Fruit fly (Drosophila melanogaster) whole organism, embryonic: ENCODE measurements around the gene Actn.

Source experiments
- Atf3 ChIP-seq: fragments of 200-800 bp; sonication (Bioruptor generic); optimal IDR thresholded peaks from 3 replicates; lab custom pipeline; 2016; ENCODE audit warnings: missing biosample characterization, missing genetic modification characterization
- BtbVII ChIP-seq: fragments of 200-800 bp; sonication (Bioruptor generic); optimal IDR thresholded peaks from 3 replicates; lab custom pipeline; 2017; ENCODE audit warnings: missing biosample characterization, mild to moderate bottlenecking, missing genetic modification characterization
- CG10267 ChIP-seq: fragments of 200-800 bp; sonication (Bioruptor generic); optimal IDR thresholded peaks from 2 replicates; lab custom pipeline; 2018; ENCODE audit warnings: missing biosample characterization, mild to moderate bottlenecking, missing genetic modification characterization, moderate library complexity
- CG10654 ChIP-seq: fragments of 200-800 bp; sonication (Bioruptor generic); optimal IDR thresholded peaks from 2 replicates; lab custom pipeline; 2016; ENCODE audit warnings: missing biosample characterization, missing genetic modification characterization
- CG12659 ChIP-seq: fragments of 200-800 bp; sonication (Bioruptor generic); optimal IDR thresholded peaks from 3 replicates; lab custom pipeline; 2017; ENCODE audit warnings: mild to moderate bottlenecking, missing biosample characterization, missing genetic modification reagents, missing genetic modification characterization
- CG14050 ChIP-seq: fragments of 200-800 bp; sonication (Bioruptor generic); IDR thresholded peaks from 3 replicates; pipeline ENCODE4 v1.3.6; 2022; ENCODE audit warnings: missing biosample characterization, missing genetic modification characterization
- CG15269 ChIP-seq: fragments of 200-800 bp; sonication (Bioruptor generic); optimal IDR thresholded peaks from 2 replicates; lab custom pipeline; 2018; ENCODE audit warnings: missing biosample characterization, mild to moderate bottlenecking, missing genetic modification characterization, moderate library complexity
- CG16779 ChIP-seq: fragments of 200-800 bp; sonication (Bioruptor generic); IDR thresholded peaks from 2 replicates; pipeline ENCODE4 v1.3.6; 2022; ENCODE audit warnings: missing biosample characterization, missing genetic modification characterization
- CG18011 ChIP-seq: fragments of 200-800 bp; sonication (Bioruptor generic); optimal IDR thresholded peaks from 2 replicates; lab custom pipeline; 2017; ENCODE audit warnings: missing biosample characterization, missing genetic modification characterization, mild to moderate bottlenecking, moderate library complexity, missing genotype
- CG18476 ChIP-seq: fragments of 200-800 bp; sonication (Bioruptor generic); optimal IDR thresholded peaks from 2 replicates; lab custom pipeline; 2016; ENCODE audit warnings: missing biosample characterization, mild to moderate bottlenecking, missing genetic modification characterization
- CG18619 ChIP-seq: fragments of 200-800 bp; sonication (Bioruptor generic); optimal IDR thresholded peaks from 3 replicates; lab custom pipeline; 2017; ENCODE audit warnings: missing biosample characterization, mild to moderate bottlenecking, missing genetic modification characterization
- CG2678 ChIP-seq: fragments of 200-800 bp; sonication (Bioruptor generic); optimal IDR thresholded peaks from 3 replicates; lab custom pipeline; 2019; ENCODE audit warnings: missing biosample characterization, mild to moderate bottlenecking, missing genetic modification characterization, moderate library complexity
- CG3163 ChIP-seq: fragments of 200-800 bp; sonication (Bioruptor generic); optimal IDR thresholded peaks from 3 replicates; lab custom pipeline; 2016; ENCODE audit warnings: missing biosample characterization, missing genetic modification characterization
- CG33557 ChIP-seq: fragments of 200-800 bp; sonication (Bioruptor generic); optimal IDR thresholded peaks from 2 replicates; lab custom pipeline; 2019; ENCODE audit warnings: missing biosample characterization, mild to moderate bottlenecking, missing genetic modification characterization, moderate library complexity
- CG7839 ChIP-seq: fragments of 200-800 bp; sonication (Bioruptor generic); optimal IDR thresholded peaks from 3 replicates; lab custom pipeline; 2018; ENCODE audit warnings: missing biosample characterization, mild to moderate bottlenecking, missing genetic modification characterization, moderate library complexity
- CG7928 ChIP-seq: fragments of 200-800 bp; sonication (Bioruptor generic); optimal IDR thresholded peaks from 2 replicates; lab custom pipeline; 2017; ENCODE audit warnings: missing biosample characterization, mild to moderate bottlenecking, missing genetic modification characterization
- CG8388 ChIP-seq: fragments of 200-800 bp; sonication (Bioruptor generic); optimal IDR thresholded peaks from 2 replicates; lab custom pipeline; 2019; ENCODE audit warnings: missing biosample characterization, mild to moderate bottlenecking, missing genetic modification characterization, moderate library complexity
- CG9609 ChIP-seq: fragments of 200-800 bp; sonication (Bioruptor generic); optimal IDR thresholded peaks from 3 replicates; lab custom pipeline; 2016; ENCODE audit warnings: missing biosample characterization, missing genetic modification characterization
- Dip2 ChIP-seq: fragments of 200-800 bp; sonication (Bioruptor generic); IDR thresholded peaks from 2 replicates; pipeline ENCODE4 v1.3.6; 2022; ENCODE audit warnings: missing biosample characterization, missing genetic modification characterization
- Eip74EF ChIP-seq, 2 experiments: fragments of 200-800 bp in 1 of 2; fragments of >200 bp in 1 of 2; sonication (Bioruptor generic) in 1 of 2; optimal IDR thresholded peaks; 2 replicates each; lab custom pipeline; 2017 to 2019; ENCODE audit warnings: missing biosample characterization in 2 of 2, missing genetic modification characterization in 2 of 2, mild to moderate bottlenecking in 1 of 2, moderate library complexity in 1 of 2
- Fer1 ChIP-seq: fragments of 200-800 bp; sonication (Bioruptor generic); optimal IDR thresholded peaks from 2 replicates; lab custom pipeline; 2017; ENCODE audit warnings: missing biosample characterization, mild to moderate bottlenecking, missing genetic modification characterization
- HmgD ChIP-seq: fragments of 200-800 bp; sonication (Bioruptor generic); optimal IDR thresholded peaks from 3 replicates; lab custom pipeline; 2016; ENCODE audit warnings: missing biosample characterization, missing genetic modification characterization
- Lpt ChIP-seq: fragments of >200 bp; optimal IDR thresholded peaks from 2 replicates; lab custom pipeline; 2018; ENCODE audit warnings: missing biosample characterization, missing genetic modification characterization
- MESR4 ChIP-seq: fragments of 200-800 bp; sonication (Bioruptor generic); optimal IDR thresholded peaks from 2 replicates; lab custom pipeline; 2018; ENCODE audit warnings: missing biosample characterization, mild to moderate bottlenecking, missing genetic modification characterization, moderate library complexity
- Med ChIP-seq: fragments of 200-800 bp; sonication (Bioruptor generic); peaks from one replicate; lab custom pipeline; 2016; ENCODE audit warnings: missing biosample characterization, missing genetic modification characterization, mild to moderate bottlenecking, inconsistent platforms, moderate library complexity
- Nf-YC ChIP-seq: fragments of 200-800 bp; optimal IDR thresholded peaks from 3 replicates; lab custom pipeline; 2019; ENCODE audit warnings: missing biosample characterization, mild to moderate bottlenecking, missing genetic modification characterization, moderate library complexity
- PHDP ChIP-seq: fragments of 200-800 bp; sonication (Bioruptor generic); optimal IDR thresholded peaks from 3 replicates; lab custom pipeline; 2018; ENCODE audit warnings: missing biosample characterization, mild to moderate bottlenecking, missing genetic modification characterization, moderate library complexity
- Pdp1 ChIP-seq, 2 experiments: fragments of 200-800 bp; sonication (Bioruptor generic); optimal IDR thresholded peaks; 3 replicates each; lab custom pipeline; 2016; ENCODE audit warnings: missing biosample characterization in 2 of 2, missing genetic modification characterization in 2 of 2, mild to moderate bottlenecking in 1 of 2, moderate library complexity in 1 of 2
- abd-A ChIP-seq: fragments of 200-800 bp; sonication (Bioruptor generic); optimal IDR thresholded peaks from 3 replicates; lab custom pipeline; 2019; ENCODE audit warnings: missing biosample characterization, mild to moderate bottlenecking, missing genetic modification characterization, moderate library complexity
- caup ChIP-seq: fragments of 200-800 bp; sonication (Bioruptor generic); optimal IDR thresholded peaks from 3 replicates; lab custom pipeline; 2017; ENCODE audit warnings: missing biosample characterization, mild to moderate bottlenecking, missing genetic modification characterization, moderate library complexity; ENCODE audit not compliant: severe bottlenecking
- chinmo ChIP-seq: fragments of 200-800 bp; sonication (Bioruptor generic); IDR thresholded peaks from 4 replicates; pipeline ENCODE4 v1.3.6; 2022; ENCODE audit warnings: missing biosample characterization, missing genetic modification characterization; ENCODE audit not compliant: partially characterized antibody
- dpn ChIP-seq, 2 experiments: fragments of 200-800 bp; sonication (Bioruptor generic); optimal IDR thresholded peaks; 3 replicates each; lab custom pipeline; 2016; ENCODE audit warnings: missing biosample characterization in 2 of 2, missing genetic modification characterization in 2 of 2
- dysf ChIP-seq: fragments of 200-800 bp; sonication (Bioruptor generic); IDR thresholded peaks from 3 replicates; pipeline ENCODE4 v1.3.6; 2022; ENCODE audit warnings: missing biosample characterization, missing genetic modification characterization
- emc ChIP-seq: fragments of 200-800 bp; sonication (Bioruptor generic); optimal IDR thresholded peaks from 2 replicates; lab custom pipeline; 2016; ENCODE audit warnings: missing biosample characterization, missing genetic modification characterization
- ftz-f1 ChIP-seq: fragments of 200-800 bp; sonication (Bioruptor generic); optimal IDR thresholded peaks from 2 replicates; lab custom pipeline; 2016; ENCODE audit warnings: missing biosample characterization, missing genetic modification characterization
- insv ChIP-seq, 2 experiments: fragments of 200-800 bp; sonication (Bioruptor generic); optimal IDR thresholded peaks; 3 replicates each; lab custom pipeline; 2016 to 2018; ENCODE audit warnings: missing biosample characterization in 2 of 2, missing genetic modification characterization in 2 of 2
- knrl ChIP-seq: fragments of 200-800 bp; sonication (Bioruptor generic); IDR thresholded peaks from 3 replicates; pipeline ENCODE4 v1.3.6; 2022; ENCODE audit warnings: missing biosample characterization, missing genetic modification characterization; ENCODE audit not compliant: partially characterized antibody
- nerfin-2 ChIP-seq: fragments of 200-800 bp; sonication (Bioruptor generic); IDR thresholded peaks from 2 replicates; pipeline ENCODE4 v1.3.6; 2022; ENCODE audit warnings: missing biosample characterization, missing genetic modification characterization; ENCODE audit not compliant: partially characterized antibody
- pan ChIP-seq, 4 experiments: fragments of >200 bp in 3 of 4; fragments of 200-800 bp in 1 of 4; sonication (Bioruptor generic) in 1 of 4; optimal IDR thresholded peaks in 3 of 4; IDR thresholded peaks in 1 of 4; 2 replicates each; pipeline versions ENCODE4 v1.3.6 to Lab custom; 2017 to 2022; ENCODE audit warnings: missing biosample characterization in 2 of 4, missing genetic modification characterization in 2 of 4, mixed read lengths in 1 of 4
- repo ChIP-seq: fragments of 200-800 bp; sonication (Bioruptor generic); optimal IDR thresholded peaks from 2 replicates; lab custom pipeline; 2016; ENCODE audit warnings: missing biosample characterization, missing genetic modification characterization
- sc ChIP-seq, 3 experiments: fragments of >200 bp in 2 of 3; fragments of 200-800 bp in 1 of 3; sonication (Bioruptor generic) in 1 of 3; optimal IDR thresholded peaks; 2 replicates in 2 of 3; 3 replicates in 1 of 3; lab custom pipeline; 2017; ENCODE audit warnings: mild to moderate bottlenecking in 1 of 3, missing biosample characterization in 1 of 3, missing genetic modification characterization in 1 of 3, missing genetic modification reagents in 1 of 3
- sim ChIP-seq: fragments of 200-800 bp; sonication (Bioruptor generic); IDR thresholded peaks from 2 replicates; pipeline ENCODE4 v1.3.6; 2022; ENCODE audit warnings: missing biosample characterization, missing genetic modification characterization
- sna ChIP-seq: fragments of 200-800 bp; sonication (Bioruptor generic); IDR thresholded peaks from 2 replicates; pipeline ENCODE4 v1.3.6; 2022; ENCODE audit warnings: missing biosample characterization, missing genetic modification characterization; ENCODE audit not compliant: partially characterized antibody
- zfh2 ChIP-seq: fragments of 200-800 bp; sonication (Bioruptor generic); optimal IDR thresholded peaks from 2 replicates; lab custom pipeline; 2016; ENCODE audit warnings: missing biosample characterization, missing genetic modification characterization

Gene Actn

DNA sequence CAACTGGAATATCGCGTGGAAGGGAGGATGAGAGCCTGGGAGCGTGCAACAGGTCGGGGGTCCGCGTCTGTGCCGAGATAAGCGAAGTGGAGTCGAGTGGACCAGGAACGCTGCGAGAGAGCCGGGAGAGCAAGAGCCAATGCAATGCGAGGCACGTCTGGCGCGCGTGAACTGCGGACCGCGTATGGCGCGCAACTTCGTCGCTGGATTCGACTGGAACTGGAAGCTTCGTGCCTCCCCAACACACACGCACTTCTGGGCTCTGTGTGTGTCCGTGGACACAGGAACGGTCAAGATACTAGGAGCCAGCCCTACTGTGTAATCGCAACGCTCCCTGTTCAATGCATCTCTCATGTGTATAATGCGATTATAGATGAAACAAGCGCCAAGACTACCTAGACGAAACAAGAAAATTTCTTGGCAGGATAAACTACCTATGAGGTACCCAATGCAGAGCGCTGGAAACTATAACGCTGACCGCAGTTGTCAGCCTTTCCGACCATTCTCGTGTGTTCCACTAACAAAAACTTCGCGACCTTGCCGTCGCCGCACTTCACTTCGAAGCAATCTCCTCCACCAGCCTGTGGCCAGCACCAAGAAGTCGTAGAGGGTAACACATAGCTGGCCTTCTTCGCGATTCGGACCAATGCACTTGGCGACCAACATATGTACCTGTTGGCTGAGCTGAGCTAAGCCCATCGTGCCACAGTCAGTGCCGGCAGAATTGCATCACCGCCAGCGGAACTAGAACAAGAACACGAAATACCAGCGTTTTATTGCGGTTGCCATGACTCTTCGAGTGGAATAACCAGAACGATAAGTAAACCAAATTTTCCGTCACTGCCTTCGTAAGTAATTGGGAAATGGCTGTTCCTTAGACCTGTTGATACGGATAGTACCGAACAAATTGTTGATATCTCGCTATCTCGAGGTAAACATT, 30.0 kb upstream of the Actn start, which contains the start of gene Rtca (continued):
- TF ChIP-seq CG10654 (peak; percentile 56), CG14050 (GFP tag; lab: Robert Waterston, UW) (peak; percentile 53; the same call in 2 of the 3 replicates), CG8388 (GFP tag; lab: Kevin White, UChicago) (peak; percentile 40), Eip74EF (GFP tag; optimal IDR thresholded peaks at IDR 0.05; lab: Kevin White, UChicago) (peak in 1 of 2 experiments; percentile 38)

DNA sequence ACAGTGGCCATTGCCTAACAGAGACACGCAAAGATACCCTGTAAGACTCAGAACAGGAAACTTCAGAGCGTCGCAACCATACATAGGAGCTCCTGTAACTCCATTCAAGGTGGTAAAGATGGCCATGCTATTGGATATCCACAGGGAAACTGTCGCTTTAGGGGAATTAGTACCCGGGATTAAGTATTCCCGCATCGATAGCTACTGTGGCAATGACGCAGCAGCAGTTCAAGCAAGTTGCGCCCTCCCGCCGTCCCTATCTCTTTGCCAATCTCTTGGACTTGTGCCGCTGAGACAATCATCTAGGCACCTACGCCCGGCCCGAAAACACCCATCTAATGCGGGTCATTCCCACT, 28.6 kb upstream of the Actn start:
- no peak for TF ChIP-seq chinmo (GFP tag; lab: Robert Waterston, UW)
- TF ChIP-seq Pdp1 (GFP tag; optimal IDR thresholded peaks at IDR 0.05; lab: Kevin White, UChicago) = peak; percentile 24 to 61
- TF ChIP-seq Med (GFP tag; lab: Kevin White, UChicago) = peak; percentile 95
- TF ChIP-seq sna (GFP tag; lab: Robert Waterston, UW) = no peak
- TF ChIP-seq CG7839 = peak; percentile 71
- TF ChIP-seq CG10654 = peak; percentile 12
- peak; percentile 15 for TF ChIP-seq CG10267 (tag; lab: Kevin White, UChicago)
- no peak for TF ChIP-seq Lpt
- TF ChIP-seq CG9609 = peak; percentile 23
- no peak for TF ChIP-seq CG18476
- no peak for TF ChIP-seq sc (optimal IDR thresholded peaks at IDR 0.05; lab: Kevin White, UChicago)
- TF ChIP-seq sc (GFP tag; optimal IDR thresholded peaks at IDR 0.05; lab: Kevin White, UChicago) = no peak
- no peak for TF ChIP-seq repo (GFP tag; lab: Kevin White, UChicago)
- peak; percentile 78 for TF ChIP-seq CG2678 (tag; lab: Kevin White, UChicago)
- peak; percentile 42 for TF ChIP-seq CG18619 (GFP tag; lab: Kevin White, UChicago)
- TF ChIP-seq CG18011 (GFP tag; lab: Kevin White, UChicago) = no peak
- TF ChIP-seq dysf (GFP tag; lab: Robert Waterston, UW) = peak; percentile 89
- TF ChIP-seq PHDP = peak; percentile 55
- peak; percentile 72 for TF ChIP-seq caup (GFP tag; lab: Kevin White, UChicago)
- TF ChIP-seq abd-A (tag; lab: Kevin White, UChicago) = peak; percentile 5
- TF ChIP-seq Dip2 = no peak
- no peak for TF ChIP-seq nerfin-2
- TF ChIP-seq dpn (GFP tag; optimal IDR thresholded peaks at IDR 0.05; lab: Kevin White, UChicago) = peak; percentile 61 to 74
- no peak for TF ChIP-seq pan (optimal IDR thresholded peaks at IDR 0.05; lab: Kevin White, UChicago)
- peak in 1 of 2 experiments; percentile 74 for TF ChIP-seq pan (GFP tag; optimal IDR thresholded peaks at IDR 0.05 in 1 of 2, IDR thresholded peaks at IDR 0.05 in 1 of 2)
- no peak for TF ChIP-seq sim
- TF ChIP-seq CG3163 (GFP tag; lab: Kevin White, UChicago) = peak; percentile 46
- no peak for TF ChIP-seq CG33557
- no peak for TF ChIP-seq HmgD (GFP tag; lab: Kevin White, UChicago)
- TF ChIP-seq Fer1 (GFP tag; lab: Kevin White, UChicago) = peak; percentile 82
- TF ChIP-seq Atf3 = peak; percentile 10
- no peak for TF ChIP-seq insv (GFP tag; optimal IDR thresholded peaks at IDR 0.05; lab: Kevin White, UChicago)
- TF ChIP-seq MESR4 (GFP tag; lab: Kevin White, UChicago) = no peak
- peak; percentile 16 for TF ChIP-seq emc (GFP tag; lab: Kevin White, UChicago)
- TF ChIP-seq knrl (GFP tag; lab: Robert Waterston, UW) = no peak
- TF ChIP-seq Nf-YC (tag; lab: Kevin White, UChicago) = peak; percentile 65
- TF ChIP-seq CG12659 = peak; percentile 54
- TF ChIP-seq ftz-f1 (GFP tag; lab: Kevin White, UChicago) = no peak
- TF ChIP-seq CG16779 = no peak
- TF ChIP-seq CG7928 (GFP tag; lab: Kevin White, UChicago) = no peak
- TF ChIP-seq zfh2 (GFP tag; lab: Kevin White, UChicago) = peak; percentile 73
- TF ChIP-seq BtbVII = peak; percentile 59
- TF ChIP-seq CG15269 = peak; percentile 72
